Worm (Caenorhabditis elegans): ENCODE measurements around the gene rpc-2.

DNA sequence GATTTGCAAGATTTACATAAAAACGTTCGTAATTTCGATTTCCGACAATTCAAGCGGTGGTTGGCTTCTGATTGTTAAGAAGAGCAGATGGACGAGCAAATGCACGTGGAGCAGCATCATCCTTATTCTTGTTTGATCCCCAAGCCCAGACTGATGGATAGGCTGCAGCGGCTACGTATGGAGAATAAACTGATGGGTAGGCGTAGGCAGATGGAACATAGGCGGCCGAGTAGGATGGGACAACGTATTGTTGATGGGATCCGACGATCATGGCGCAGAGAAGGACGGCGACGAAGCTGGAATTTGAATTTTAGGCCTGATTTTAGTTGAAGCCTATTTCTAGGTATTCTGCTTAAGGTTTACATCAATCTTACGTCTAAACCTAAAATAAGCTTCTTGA is 11.1 kb downstream of the rpc-2 start:
- TF ChIP-seq flt-1 (GFP tag; IDR thresholded peaks at IDR 0.05) (no peak), cog-1 (tag; optimal IDR thresholded peaks at IDR 0.05) (no peak), ztf-29 (GFP tag; IDR thresholded peaks at IDR 0.05) (no peak)
